Fruit fly (Drosophila melanogaster) whole organism, embryonic: ENCODE measurements around the gene Rpt4.

Source experiments
- ATbp ChIP-seq: fragments of 200-800 bp; sonication (Bioruptor generic); optimal IDR thresholded peaks from 2 replicates; lab custom pipeline; 2017; ENCODE audit warnings: missing biosample characterization, mild to moderate bottlenecking, missing genetic modification characterization, missing genetic modification reagents
- Blimp-1 ChIP-seq: fragments of 200-800 bp; sonication (Bioruptor generic); optimal IDR thresholded peaks from 3 replicates; lab custom pipeline; 2018; ENCODE audit warnings: missing biosample characterization, missing genetic modification characterization, mild to moderate bottlenecking, moderate library complexity, missing genetic modification reagents
- BtbVII ChIP-seq: fragments of 200-800 bp; sonication (Bioruptor generic); optimal IDR thresholded peaks from 3 replicates; lab custom pipeline; 2017; ENCODE audit warnings: missing biosample characterization, mild to moderate bottlenecking, missing genetic modification characterization
- CG10543 ChIP-seq: fragments of 200-800 bp; sonication (Bioruptor generic); optimal IDR thresholded peaks from 3 replicates; lab custom pipeline; 2017; ENCODE audit warnings: missing biosample characterization, mild to moderate bottlenecking, missing genetic modification characterization, moderate library complexity
- CG11504 ChIP-seq: fragments of 200-800 bp; sonication (Bioruptor generic); optimal IDR thresholded peaks from 3 replicates; lab custom pipeline; 2019; ENCODE audit warnings: missing biosample characterization, mild to moderate bottlenecking, missing genetic modification characterization, moderate library complexity
- CG12219 ChIP-seq: fragments of 200-800 bp; sonication (Bioruptor generic); optimal IDR thresholded peaks from 3 replicates; lab custom pipeline; 2018; ENCODE audit warnings: missing biosample characterization, mild to moderate bottlenecking, missing genetic modification characterization
- CG12769 ChIP-seq: fragments of 200-800 bp; sonication (Bioruptor generic); optimal IDR thresholded peaks from 2 replicates; lab custom pipeline; 2019; ENCODE audit warnings: missing biosample characterization, mild to moderate bottlenecking, missing genetic modification characterization, moderate library complexity
- CG13894 ChIP-seq: fragments of 200-800 bp; sonication (Bioruptor generic); optimal IDR thresholded peaks from 3 replicates; lab custom pipeline; 2018; ENCODE audit warnings: missing biosample characterization, mild to moderate bottlenecking, missing genetic modification characterization, moderate library complexity
- CG14441 ChIP-seq: fragments of 200-800 bp; sonication (Bioruptor generic); IDR thresholded peaks from 2 replicates; pipeline ENCODE4 v1.3.6; 2022; ENCODE audit warnings: missing biosample characterization, missing genetic modification characterization
- CG1603 ChIP-seq: fragments of 200-800 bp; sonication (Bioruptor generic); optimal IDR thresholded peaks from 2 replicates; lab custom pipeline; 2019; ENCODE audit warnings: missing biosample characterization, mild to moderate bottlenecking, missing genetic modification characterization, moderate library complexity
- CG17328 ChIP-seq: fragments of 200-800 bp; sonication (Bioruptor generic); IDR thresholded peaks from 2 replicates; pipeline ENCODE4 v1.3.6; 2022; ENCODE audit warnings: missing biosample characterization, missing genetic modification characterization
- CG17359 ChIP-seq: fragments of 200-800 bp; sonication (Bioruptor generic); optimal IDR thresholded peaks from 3 replicates; lab custom pipeline; 2018; ENCODE audit warnings: missing biosample characterization, mild to moderate bottlenecking, missing genetic modification characterization, moderate library complexity
- CG17385 ChIP-seq: fragments of 200-800 bp; sonication (Bioruptor generic); optimal IDR thresholded peaks from 3 replicates; lab custom pipeline; 2018; ENCODE audit warnings: missing biosample characterization, mild to moderate bottlenecking, missing genetic modification characterization
- CG2129 ChIP-seq: fragments of 200-800 bp; sonication (Bioruptor generic); IDR thresholded peaks from 2 replicates; pipeline ENCODE4 v1.3.6; 2022; ENCODE audit warnings: missing biosample characterization, missing genetic modification characterization; ENCODE audit not compliant: partially characterized antibody
- CG2678 ChIP-seq: fragments of 200-800 bp; sonication (Bioruptor generic); optimal IDR thresholded peaks from 3 replicates; lab custom pipeline; 2019; ENCODE audit warnings: missing biosample characterization, mild to moderate bottlenecking, missing genetic modification characterization, moderate library complexity
- CG2875 ChIP-seq: fragments of 200-800 bp; sonication (Bioruptor generic); optimal IDR thresholded peaks from 2 replicates; lab custom pipeline; 2017; ENCODE audit warnings: missing biosample characterization, mild to moderate bottlenecking, missing genetic modification characterization, missing genetic modification reagents
- CG30403 ChIP-seq: fragments of 200-800 bp; sonication (Bioruptor generic); optimal IDR thresholded peaks from 3 replicates; lab custom pipeline; 2016; ENCODE audit warnings: missing biosample characterization, missing genetic modification characterization
- CG32772 ChIP-seq: fragments of 200-800 bp; sonication (Bioruptor generic); IDR thresholded peaks from 2 replicates; pipeline ENCODE4 v1.3.6; 2022; ENCODE audit warnings: missing biosample characterization, missing genetic modification characterization
- CG5180 ChIP-seq: fragments of 200-800 bp; sonication (Bioruptor generic); optimal IDR thresholded peaks from 3 replicates; lab custom pipeline; 2017; ENCODE audit warnings: missing biosample characterization, missing genetic modification characterization, mild to moderate bottlenecking, moderate library complexity, missing genetic modification reagents
- CG8924 ChIP-seq: fragments of 200-800 bp; optimal IDR thresholded peaks from 3 replicates; lab custom pipeline; 2019; ENCODE audit warnings: missing biosample characterization, mild to moderate bottlenecking, missing genetic modification characterization, moderate library complexity
- D19A ChIP-seq: fragments of 200-800 bp; optimal IDR thresholded peaks from 3 replicates; lab custom pipeline; 2019; ENCODE audit warnings: missing biosample characterization, mild to moderate bottlenecking, missing genetic modification characterization, moderate library complexity
- Dbx ChIP-seq: fragments of 200-800 bp; sonication (Bioruptor generic); IDR thresholded peaks from 3 replicates; pipeline ENCODE4 v1.3.6; 2022; ENCODE audit warnings: missing biosample characterization, missing genetic modification characterization
- Deaf1 ChIP-seq: fragments of 200-800 bp; optimal IDR thresholded peaks from 3 replicates; lab custom pipeline; 2019; ENCODE audit warnings: missing biosample characterization, mild to moderate bottlenecking, missing genetic modification characterization, moderate library complexity
- Drgx ChIP-seq: fragments of 200-800 bp; sonication (Bioruptor generic); IDR thresholded peaks from 2 replicates; pipeline ENCODE4 v1.3.6; 2022; ENCODE audit warnings: missing biosample characterization, missing genetic modification characterization
- Fer1 ChIP-seq: fragments of 200-800 bp; sonication (Bioruptor generic); optimal IDR thresholded peaks from 2 replicates; lab custom pipeline; 2017; ENCODE audit warnings: missing biosample characterization, mild to moderate bottlenecking, missing genetic modification characterization
- MTF-1 ChIP-seq: fragments of 200-800 bp; sonication (Bioruptor generic); optimal IDR thresholded peaks from 2 replicates; lab custom pipeline; 2018; ENCODE audit warnings: missing biosample characterization, mild to moderate bottlenecking, missing genetic modification characterization, borderline replicate concordance
- Med ChIP-seq: fragments of 200-800 bp; sonication (Bioruptor generic); peaks from one replicate; lab custom pipeline; 2016; ENCODE audit warnings: missing biosample characterization, missing genetic modification characterization, mild to moderate bottlenecking, inconsistent platforms, moderate library complexity
- Meics ChIP-seq: fragments of 200-800 bp; sonication (Bioruptor generic); optimal IDR thresholded peaks from 2 replicates; lab custom pipeline; 2017; ENCODE audit warnings: missing biosample characterization, mild to moderate bottlenecking, missing genetic modification characterization
- Rfx ChIP-seq: fragments of 200-800 bp; sonication (Bioruptor generic); IDR thresholded peaks from 2 replicates; pipeline ENCODE4 v1.3.6; 2022; ENCODE audit warnings: missing biosample characterization, missing genetic modification characterization
- abd-A ChIP-seq: fragments of 200-800 bp; sonication (Bioruptor generic); optimal IDR thresholded peaks from 3 replicates; lab custom pipeline; 2019; ENCODE audit warnings: missing biosample characterization, mild to moderate bottlenecking, missing genetic modification characterization, moderate library complexity
- az2 ChIP-seq: fragments of 200-800 bp; sonication (Bioruptor generic); optimal IDR thresholded peaks from 3 replicates; lab custom pipeline; 2016; ENCODE audit warnings: missing biosample characterization, missing genetic modification characterization
- bcd ChIP-seq: fragments of 200-800 bp; sonication (Bioruptor generic); optimal IDR thresholded peaks from 2 replicates; lab custom pipeline; 2017; ENCODE audit warnings: missing biosample characterization, mild to moderate bottlenecking, missing genetic modification characterization
- cg ChIP-seq: fragments of 200-800 bp; sonication (Bioruptor generic); optimal IDR thresholded peaks from 3 replicates; lab custom pipeline; 2019; ENCODE audit warnings: missing biosample characterization, mild to moderate bottlenecking, missing genetic modification characterization, moderate library complexity
- fd64A ChIP-seq: fragments of 200-800 bp; sonication (Bioruptor generic); optimal IDR thresholded peaks from 3 replicates; lab custom pipeline; 2018; ENCODE audit warnings: missing biosample characterization, mild to moderate bottlenecking, missing genetic modification characterization
- gcm ChIP-seq: fragments of 200-800 bp; sonication (Bioruptor generic); optimal IDR thresholded peaks from 2 replicates; lab custom pipeline; 2019; ENCODE audit warnings: missing biosample characterization, mild to moderate bottlenecking, missing genetic modification characterization, moderate library complexity
- gem ChIP-seq: fragments of 200-800 bp; sonication (Bioruptor generic); optimal IDR thresholded peaks from 2 replicates; lab custom pipeline; 2019; ENCODE audit warnings: missing biosample characterization, mild to moderate bottlenecking, missing genetic modification characterization, moderate library complexity
- hkb ChIP-seq, 2 experiments: fragments of 200-800 bp in 1 of 2; fragments of >200 bp in 1 of 2; sonication (Bioruptor generic) in 1 of 2; IDR thresholded peaks in 1 of 2; optimal IDR thresholded peaks in 1 of 2; 2 replicates each; pipeline versions ENCODE4 v1.3.6 to Lab custom; 2017 to 2022; ENCODE audit warnings: missing biosample characterization in 1 of 2, missing genetic modification characterization in 1 of 2
- ind ChIP-seq: fragments of 200-800 bp; sonication (Bioruptor generic); optimal IDR thresholded peaks from 3 replicates; lab custom pipeline; 2016; ENCODE audit warnings: missing biosample characterization, missing genetic modification characterization
- kni ChIP-seq: fragments of 200-800 bp; sonication (Bioruptor generic); optimal IDR thresholded peaks from 3 replicates; lab custom pipeline; 2017; ENCODE audit warnings: mild to moderate bottlenecking, missing biosample characterization, missing genetic modification reagents, missing genetic modification characterization
- lab ChIP-seq: fragments of 200-800 bp; sonication (Bioruptor generic); optimal IDR thresholded peaks from 3 replicates; lab custom pipeline; 2017; ENCODE audit warnings: missing biosample characterization, missing genetic modification characterization, mild to moderate bottlenecking, moderate library complexity, missing genetic modification reagents
- lmd ChIP-seq: fragments of 200-800 bp; sonication (Bioruptor generic); IDR thresholded peaks from 2 replicates; pipeline ENCODE4 v1.3.6; 2022; ENCODE audit warnings: missing biosample characterization, missing genetic modification characterization
- psq ChIP-seq: fragments of 200-800 bp; sonication (Bioruptor generic); optimal IDR thresholded peaks from 2 replicates; lab custom pipeline; 2017; ENCODE audit warnings: missing biosample characterization, missing genetic modification characterization
- sens ChIP-seq: fragments of 200-800 bp; sonication (Bioruptor generic); peaks from one replicate; lab custom pipeline; 2016; ENCODE audit warnings: missing biosample characterization, missing genetic modification characterization
- sisA ChIP-seq: fragments of 200-800 bp; sonication (Bioruptor generic); IDR thresholded peaks from 2 replicates; pipeline ENCODE4 v1.3.6; 2022; ENCODE audit warnings: missing biosample characterization, missing genetic modification characterization
- slbo ChIP-seq: fragments of 200-800 bp; sonication (Bioruptor generic); IDR thresholded peaks from 2 replicates; pipeline ENCODE4 v1.3.6; 2022; ENCODE audit warnings: missing biosample characterization, missing genetic modification characterization
- stwl ChIP-seq: fragments of 200-800 bp; sonication (Bioruptor generic); optimal IDR thresholded peaks from 3 replicates; lab custom pipeline; 2018; ENCODE audit warnings: missing biosample characterization, mild to moderate bottlenecking, missing genetic modification characterization, moderate library complexity
- vfl ChIP-seq: fragments of 200-800 bp; sonication (Bioruptor generic); optimal IDR thresholded peaks from 2 replicates; lab custom pipeline; 2016; ENCODE audit warnings: missing biosample characterization, missing genetic modification characterization
- zen ChIP-seq: fragments of 200-800 bp; sonication (Bioruptor generic); optimal IDR thresholded peaks from 3 replicates; lab custom pipeline; 2018; ENCODE audit warnings: missing biosample characterization, mild to moderate bottlenecking, missing genetic modification characterization, moderate library complexity

Rpt4 gene

DNA sequence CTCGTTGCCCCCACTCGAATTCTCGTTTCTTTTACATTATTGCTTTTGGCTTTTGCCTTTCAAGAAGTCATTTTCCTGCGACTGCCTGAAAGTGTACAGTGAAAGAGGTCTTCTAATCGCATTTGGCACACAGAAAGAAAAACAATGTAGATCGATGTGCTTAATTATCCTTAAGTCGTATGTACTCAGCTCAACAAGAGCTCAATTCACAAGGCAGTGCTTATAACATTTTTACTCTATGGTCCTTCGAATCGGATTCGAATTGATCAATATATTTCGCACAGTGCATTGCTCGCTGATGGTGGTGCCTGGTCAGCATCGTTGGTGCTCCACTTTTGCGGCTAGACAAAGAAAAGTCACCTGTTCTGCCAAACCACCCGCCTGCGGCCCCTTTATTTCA is 19.4 kb upstream of the Rpt4 start (continued):
- TF ChIP-seq zen (tag; lab: Kevin White, UChicago) (no peak), CG17359 (peak; percentile 42), gcm (GFP tag; lab: Kevin White, UChicago) (no peak), psq (GFP tag; lab: Kevin White, UChicago) (no peak), bcd (no peak), D19A (tag; lab: Kevin White, UChicago) (no peak), CG10543 (GFP tag; lab: Kevin White, UChicago) (no peak), az2 (GFP tag; lab: Kevin White, UChicago) (no peak), sisA (GFP tag; lab: Robert Waterston, UW) (peak; percentile 48), CG14441 (GFP tag; lab: Robert Waterston, UW) (peak; percentile 37; the same call in 1 of the 2 replicates), MTF-1 (GFP tag; lab: Kevin White, UChicago) (no peak), ATbp (GFP tag; lab: Kevin White, UChicago) (peak; percentile 35), CG2875 (GFP tag; lab: Kevin White, UChicago) (no peak), BtbVII (GFP tag; lab: Kevin White, UChicago) (no peak), CG17328 (peak; percentile 32; the same call in 1 of the 2 replicates), CG2129 (no peak), CG17385 (GFP tag; lab: Kevin White, UChicago) (no peak), Fer1 (GFP tag; lab: Kevin White, UChicago) (peak; percentile 22), CG30403 (GFP tag; lab: Kevin White, UChicago) (peak; percentile 14), ind (GFP tag; lab: Kevin White, UChicago) (peak; percentile 31)
- TF ChIP-seq, all 482 proteins: peak for 65

DNA sequence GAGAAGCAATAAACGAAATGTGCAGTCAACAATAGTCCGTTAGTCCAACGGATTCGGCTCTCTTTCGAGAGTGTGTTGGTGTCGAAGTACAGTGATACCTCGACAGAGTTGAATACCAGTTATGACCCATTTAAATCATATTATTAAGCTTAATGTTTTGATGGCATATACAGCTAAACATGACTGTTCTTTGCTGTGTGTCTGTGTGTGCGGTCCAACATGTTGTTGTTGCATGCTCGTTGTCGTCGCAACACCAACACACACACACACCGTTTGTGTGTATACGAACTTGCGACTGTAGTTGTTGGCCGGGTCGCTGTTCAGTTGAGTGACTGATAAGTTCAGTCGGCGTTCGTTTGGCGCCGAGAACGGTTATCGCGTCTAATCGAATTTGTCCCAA is 17.8 kb upstream of the Rpt4 start, which contains the start of gene CG15894:
TSS of gene CG15894 (plus strand) at position 361 of the 400 bp plus-strand sequence.
- TF ChIP-seq fd64A (GFP tag; lab: Kevin White, UChicago), result no peak
- TF ChIP-seq CG8924, result peak; percentile 3
- peak; percentile 26; the same call in 1 of the 2 replicates for TF ChIP-seq slbo (GFP tag; lab: Robert Waterston, UW)
- TF ChIP-seq Rfx (GFP tag; lab: Robert Waterston, UW), result peak; percentile 30; the same call in 1 of the 2 replicates
- no peak for TF ChIP-seq CG17385 (GFP tag; lab: Kevin White, UChicago)
- TF ChIP-seq lmd (GFP tag; lab: Robert Waterston, UW), result peak; percentile 21; the same call in 1 of the 2 replicates
- peak; percentile 39 for TF ChIP-seq Deaf1
- no peak for TF ChIP-seq vfl (GFP tag; lab: Kevin White, UChicago)
- TF ChIP-seq Fer1 (GFP tag; lab: Kevin White, UChicago), result peak; percentile 26
- no peak for TF ChIP-seq CG32772
- peak; percentile 6 for TF ChIP-seq Meics (GFP tag; lab: Kevin White, UChicago)
- TF ChIP-seq stwl (tag; lab: Kevin White, UChicago), result no peak
- TF ChIP-seq kni (GFP tag; lab: Kevin White, UChicago), result peak; percentile 5
- peak; percentile 42 for TF ChIP-seq CG1603
- no peak for TF ChIP-seq Dbx (GFP tag; lab: Robert Waterston, UW)
- TF ChIP-seq CG12219 (GFP tag; lab: Kevin White, UChicago), result peak; percentile 63
- TF ChIP-seq sens (GFP tag; lab: Kevin White, UChicago), result peak; percentile 68
- peak; percentile 28 for TF ChIP-seq gem (tag; lab: Kevin White, UChicago)
- peak; percentile 9 for TF ChIP-seq CG12769
- peak; percentile 97 for TF ChIP-seq CG5180
- TF ChIP-seq Med (GFP tag; lab: Kevin White, UChicago), result peak; percentile 77
- TF ChIP-seq CG11504 (tag; lab: Kevin White, UChicago), result peak; percentile 11
- peak; percentile 12 for TF ChIP-seq CG13894 (tag; lab: Kevin White, UChicago)
- TF ChIP-seq abd-A (tag; lab: Kevin White, UChicago), result peak; percentile 40
- peak; percentile 1 for TF ChIP-seq ind (GFP tag; lab: Kevin White, UChicago)
- TF ChIP-seq Blimp-1 (GFP tag; lab: Kevin White, UChicago), result peak; percentile 3
- TF ChIP-seq lab, result peak; percentile 29
- TF ChIP-seq hkb (optimal IDR thresholded peaks at IDR 0.05; lab: Kevin White, UChicago), result no peak
- TF ChIP-seq hkb (GFP tag; IDR thresholded peaks at IDR 0.05; lab: Robert Waterston, UW), result 0 out of 2 replicates have a peak, but pooled peaks have one; percentile 39
- TF ChIP-seq CG2678 (tag; lab: Kevin White, UChicago), result peak; percentile 26
- peak; percentile 62 for TF ChIP-seq cg (GFP tag; lab: Kevin White, UChicago)
- peak; percentile 38; the same call in 1 of the 2 replicates for TF ChIP-seq Drgx (GFP tag; lab: Robert Waterston, UW)
